Fruit fly (Drosophila melanogaster) whole organism, adult: ENCODE measurements around the gene CG43137.

Source experiments
- CG1620 ChIP-seq: fragments of 200-800 bp; sonication (Bioruptor generic); optimal IDR thresholded peaks from 2 replicates; lab custom pipeline; 2016; ENCODE audit warnings: missing biosample characterization, missing genetic modification characterization
- CG5204 ChIP-seq: fragments of 200-800 bp; sonication (Bioruptor generic); optimal IDR thresholded peaks from 2 replicates; lab custom pipeline; 2016; ENCODE audit warnings: missing biosample characterization, missing genetic modification characterization
- Clk ChIP-seq: fragments of 200-800 bp; sonication (Bioruptor generic); optimal IDR thresholded peaks from 2 replicates; lab custom pipeline; 2017; ENCODE audit warnings: missing biosample characterization, missing genetic modification characterization
- cic ChIP-seq: fragments of 200-800 bp; sonication (Bioruptor generic); optimal IDR thresholded peaks from 2 replicates; lab custom pipeline; 2017; ENCODE audit warnings: missing biosample characterization, mild to moderate bottlenecking, missing genetic modification characterization, moderate library complexity

- no peak for TF ChIP-seq cic (GFP tag; lab: Kevin White, UChicago)
- no peak for TF ChIP-seq Clk (GFP tag; lab: Kevin White, UChicago)
- TF ChIP-seq CG5204 (GFP tag; lab: Kevin White, UChicago): no peak
- no peak for TF ChIP-seq CG1620
Observed at dm6 chrX:5873164-5873563, 8.2 kb upstream of the CG43137 start, which contains the start of gene GAA1.
